Worm (Caenorhabditis elegans) whole organism, L4/young adult: Measurements from ENCODE around the gene F09E5.12.

ENCODE experiments used
- dao-5 ChIP-seq: sonication (generic microtip); optimal IDR thresholded peaks from 2 replicates; lab custom pipeline; 2016; ENCODE audit warnings: missing genotype, missing genetic modification characterization, moderate library complexity, missing compliant biosample characterization
- him-1 ChIP-seq: sonication (generic microtip); optimal IDR thresholded peaks from 2 replicates; lab custom pipeline; 2016; ENCODE audit warnings: missing genotype, missing genetic modification reagents, missing genetic modification characterization, missing compliant biosample characterization

ce11 chrII:5418317-5418716 is 47.8 kb upstream of the F09E5.12 start:
- TF ChIP-seq him-1 (tag; lab: Kevin White, UChicago) (no peak), dao-5 (tag; lab: Kevin White, UChicago) (no peak)
